Fruit fly (Drosophila melanogaster) whole organism, embryonic: ENCODE data around the gene tra.
A peak's percentile ranks its signal among the peaks of the same experiment; 100 is the strongest.

Source experiments
- Antp ChIP-seq: fragments of 200-800 bp; sonication (Bioruptor generic); optimal IDR thresholded peaks from 3 replicates; lab custom pipeline; 2016; ENCODE audit warnings: missing biosample characterization, missing genetic modification characterization
- CG10321 ChIP-seq: fragments of 200-800 bp; sonication (Bioruptor generic); IDR thresholded peaks from 2 replicates; pipeline ENCODE4 v1.3.6; 2022; ENCODE audit warnings: missing biosample characterization, missing genetic modification characterization
- CG11695 ChIP-seq: fragments of 200-800 bp; sonication (Bioruptor generic); IDR thresholded peaks from 3 replicates; pipeline ENCODE4 v1.3.6; 2022; ENCODE audit warnings: missing biosample characterization, missing genetic modification characterization
- CG14014 ChIP-seq: fragments of 200-800 bp; sonication (Bioruptor generic); IDR thresholded peaks from 2 replicates; pipeline ENCODE4 v1.3.6; 2022; ENCODE audit warnings: missing biosample characterization, missing genetic modification characterization
- CG15073 ChIP-seq: fragments of 200-800 bp; sonication (Bioruptor generic); optimal IDR thresholded peaks from 2 replicates; lab custom pipeline; 2016; ENCODE audit warnings: missing biosample characterization, missing genetic modification characterization
- CG15696 ChIP-seq: fragments of 200-800 bp; sonication (Bioruptor generic); optimal IDR thresholded peaks from 2 replicates; lab custom pipeline; 2019; ENCODE audit warnings: missing biosample characterization, mild to moderate bottlenecking, missing genetic modification characterization, moderate library complexity
- CG1832 ChIP-seq: fragments of 200-800 bp; sonication (Bioruptor generic); optimal IDR thresholded peaks from 2 replicates; lab custom pipeline; 2017; ENCODE audit warnings: missing biosample characterization, mild to moderate bottlenecking, missing genetic modification characterization, inconsistent platforms
- CG18476 ChIP-seq: fragments of 200-800 bp; sonication (Bioruptor generic); optimal IDR thresholded peaks from 2 replicates; lab custom pipeline; 2016; ENCODE audit warnings: missing biosample characterization, mild to moderate bottlenecking, missing genetic modification characterization
- CG18619 ChIP-seq: fragments of 200-800 bp; sonication (Bioruptor generic); optimal IDR thresholded peaks from 3 replicates; lab custom pipeline; 2017; ENCODE audit warnings: missing biosample characterization, mild to moderate bottlenecking, missing genetic modification characterization
- CG2202 ChIP-seq: fragments of 200-800 bp; sonication (Bioruptor generic); optimal IDR thresholded peaks from 2 replicates; lab custom pipeline; 2018; ENCODE audit warnings: missing biosample characterization, mild to moderate bottlenecking, missing genetic modification characterization
- CG30431 ChIP-seq: fragments of 200-800 bp; sonication (Bioruptor generic); optimal IDR thresholded peaks from 2 replicates; lab custom pipeline; 2017; ENCODE audit warnings: missing biosample characterization, missing genetic modification characterization
- CG3163 ChIP-seq: fragments of 200-800 bp; sonication (Bioruptor generic); optimal IDR thresholded peaks from 3 replicates; lab custom pipeline; 2016; ENCODE audit warnings: missing biosample characterization, missing genetic modification characterization
- CG3281 ChIP-seq: fragments of 200-800 bp; sonication (Bioruptor generic); optimal IDR thresholded peaks from 3 replicates; lab custom pipeline; 2017; ENCODE audit warnings: missing biosample characterization, mild to moderate bottlenecking, missing genetic modification characterization
- CG3407 ChIP-seq: fragments of 200-800 bp; sonication (Bioruptor generic); optimal IDR thresholded peaks from 2 replicates; lab custom pipeline; 2018; ENCODE audit warnings: missing biosample characterization, mild to moderate bottlenecking, missing genetic modification characterization
- CG4360 ChIP-seq: fragments of 200-800 bp; sonication (Bioruptor generic); IDR thresholded peaks from 2 replicates; pipeline ENCODE4 v1.3.6; 2022; ENCODE audit warnings: missing biosample characterization, missing genetic modification characterization
- CG4707 ChIP-seq: fragments of 200-800 bp; sonication (Bioruptor generic); optimal IDR thresholded peaks from 2 replicates; lab custom pipeline; 2018; ENCODE audit warnings: missing biosample characterization, mild to moderate bottlenecking, missing genetic modification characterization, moderate library complexity
- CG4820 ChIP-seq: fragments of 200-800 bp; sonication (Bioruptor generic); optimal IDR thresholded peaks from 3 replicates; lab custom pipeline; 2016; ENCODE audit warnings: missing biosample characterization, missing genetic modification characterization
- CG5180 ChIP-seq: fragments of 200-800 bp; sonication (Bioruptor generic); optimal IDR thresholded peaks from 3 replicates; lab custom pipeline; 2017; ENCODE audit warnings: missing biosample characterization, missing genetic modification characterization, mild to moderate bottlenecking, moderate library complexity, missing genetic modification reagents
- CG6175 ChIP-seq: fragments of 200-800 bp; sonication (Bioruptor generic); IDR thresholded peaks from 3 replicates; pipeline ENCODE4 v1.3.6; 2022; ENCODE audit warnings: missing biosample characterization, missing genetic modification characterization
- CG6272 ChIP-seq: fragments of 200-800 bp; sonication (Bioruptor generic); IDR thresholded peaks from 2 replicates; pipeline ENCODE4 v1.3.6; 2022; ENCODE audit warnings: missing biosample characterization, missing genetic modification characterization
- CG7987 ChIP-seq: fragments of 200-800 bp; sonication (Bioruptor generic); optimal IDR thresholded peaks from 2 replicates; lab custom pipeline; 2018; ENCODE audit warnings: missing biosample characterization, mild to moderate bottlenecking, missing genetic modification characterization, moderate library complexity
- Camta ChIP-seq: fragments of 200-800 bp; sonication (Bioruptor generic); optimal IDR thresholded peaks from 2 replicates; lab custom pipeline; 2016; ENCODE audit warnings: missing biosample characterization, missing genetic modification characterization
- Deaf1 ChIP-seq: fragments of 200-800 bp; optimal IDR thresholded peaks from 3 replicates; lab custom pipeline; 2019; ENCODE audit warnings: missing biosample characterization, mild to moderate bottlenecking, missing genetic modification characterization, moderate library complexity
- Dfd ChIP-seq, 2 experiments: fragments of >200 bp; optimal IDR thresholded peaks; 2 replicates each; lab custom pipeline; 2017; ENCODE audit warnings: missing biosample characterization in 2 of 2, missing genetic modification characterization in 2 of 2
- Dref ChIP-seq: fragments of 200-800 bp; sonication (Bioruptor generic); IDR thresholded peaks from 2 replicates; pipeline ENCODE4 v1.3.6; 2022; ENCODE audit warnings: missing biosample characterization, missing genetic modification characterization
- E2f1 ChIP-seq: fragments of 200-800 bp; sonication (Bioruptor generic); IDR thresholded peaks from 2 replicates; pipeline ENCODE4 v1.3.6; 2022; ENCODE audit warnings: missing biosample characterization, missing genetic modification characterization
- Fer1 ChIP-seq: fragments of 200-800 bp; sonication (Bioruptor generic); optimal IDR thresholded peaks from 2 replicates; lab custom pipeline; 2017; ENCODE audit warnings: missing biosample characterization, mild to moderate bottlenecking, missing genetic modification characterization
- GATAe ChIP-seq: fragments of 200-800 bp; sonication (Bioruptor generic); conservative IDR thresholded peaks from 2 replicates; pipeline ENCODE4 v1.3.6; 2022; ENCODE audit warnings: missing biosample characterization, missing genetic modification characterization
- H2.0 ChIP-seq: fragments of 200-800 bp; sonication (Bioruptor generic); IDR thresholded peaks from 2 replicates; pipeline ENCODE4 v1.3.6; 2022; ENCODE audit warnings: missing biosample characterization, missing genetic modification characterization
- HHEX ChIP-seq: fragments of 200-800 bp; sonication (Bioruptor generic); optimal IDR thresholded peaks from 3 replicates; lab custom pipeline; 2017; ENCODE audit warnings: missing biosample characterization, mild to moderate bottlenecking, missing genetic modification characterization, missing genetic modification reagents
- MESR4 ChIP-seq: fragments of 200-800 bp; sonication (Bioruptor generic); optimal IDR thresholded peaks from 2 replicates; lab custom pipeline; 2018; ENCODE audit warnings: missing biosample characterization, mild to moderate bottlenecking, missing genetic modification characterization, moderate library complexity
- Med ChIP-seq: fragments of 200-800 bp; sonication (Bioruptor generic); peaks from one replicate; lab custom pipeline; 2016; ENCODE audit warnings: missing biosample characterization, missing genetic modification characterization, mild to moderate bottlenecking, inconsistent platforms, moderate library complexity
- NFAT ChIP-seq: fragments of 200-800 bp; sonication (Bioruptor generic); IDR thresholded peaks from 2 replicates; pipeline ENCODE4 v1.3.6; 2022; ENCODE audit warnings: missing biosample characterization, missing genetic modification characterization
- Neu2 ChIP-seq: fragments of 200-800 bp; sonication (Bioruptor generic); optimal IDR thresholded peaks from 3 replicates; lab custom pipeline; 2016; ENCODE audit warnings: missing biosample characterization, missing genetic modification characterization, borderline replicate concordance
- ab ChIP-seq: fragments of 200-800 bp; sonication (Bioruptor generic); optimal IDR thresholded peaks from 2 replicates; lab custom pipeline; 2016; ENCODE audit warnings: missing biosample characterization, missing genetic modification characterization
- bigmax ChIP-seq: fragments of 200-800 bp; sonication (Bioruptor generic); optimal IDR thresholded peaks from 2 replicates; lab custom pipeline; 2018; ENCODE audit warnings: missing biosample characterization, mild to moderate bottlenecking, missing genetic modification characterization
- bowl ChIP-seq: fragments of 200-800 bp; sonication (Bioruptor generic); IDR thresholded peaks from 2 replicates; pipeline ENCODE4 v1.3.6; 2022; ENCODE audit warnings: missing biosample characterization, missing genetic modification characterization
- btn ChIP-seq: fragments of 200-800 bp; sonication (Bioruptor generic); optimal IDR thresholded peaks from 2 replicates; lab custom pipeline; 2016; ENCODE audit warnings: missing biosample characterization, missing genetic modification characterization
- cg ChIP-seq: fragments of 200-800 bp; sonication (Bioruptor generic); optimal IDR thresholded peaks from 3 replicates; lab custom pipeline; 2019; ENCODE audit warnings: missing biosample characterization, mild to moderate bottlenecking, missing genetic modification characterization, moderate library complexity
- chn ChIP-seq: fragments of 200-800 bp; sonication (Bioruptor generic); optimal IDR thresholded peaks from 2 replicates; lab custom pipeline; 2016; ENCODE audit warnings: missing biosample characterization, missing genetic modification characterization
- croc ChIP-seq: fragments of 200-800 bp; sonication (Bioruptor generic); conservative IDR thresholded peaks from 3 replicates; pipeline ENCODE4 v1.3.6; 2022; ENCODE audit warnings: missing biosample characterization, missing genetic modification characterization
- ftz-f1 ChIP-seq: fragments of 200-800 bp; sonication (Bioruptor generic); optimal IDR thresholded peaks from 2 replicates; lab custom pipeline; 2016; ENCODE audit warnings: missing biosample characterization, missing genetic modification characterization
- hbn ChIP-seq: fragments of 200-800 bp; sonication (Bioruptor generic); IDR thresholded peaks from 2 replicates; pipeline ENCODE4 v1.3.6; 2022; ENCODE audit warnings: missing biosample characterization, missing genetic modification characterization; ENCODE audit not compliant: partially characterized antibody
- kay ChIP-seq: fragments of 200-800 bp; sonication (Bioruptor generic); optimal IDR thresholded peaks from 2 replicates; lab custom pipeline; 2016; ENCODE audit warnings: missing biosample characterization, missing genetic modification characterization
- knrl ChIP-seq: fragments of 200-800 bp; sonication (Bioruptor generic); IDR thresholded peaks from 3 replicates; pipeline ENCODE4 v1.3.6; 2022; ENCODE audit warnings: missing biosample characterization, missing genetic modification characterization; ENCODE audit not compliant: partially characterized antibody
- nerfin-1 ChIP-seq: fragments of 200-800 bp; sonication (Bioruptor generic); optimal IDR thresholded peaks from 3 replicates; lab custom pipeline; 2019; ENCODE audit warnings: missing biosample characterization, mild to moderate bottlenecking, missing genetic modification characterization, moderate library complexity
- org-1 ChIP-seq: fragments of 200-800 bp; sonication (Bioruptor generic); optimal IDR thresholded peaks from 2 replicates; lab custom pipeline; 2017; ENCODE audit warnings: missing biosample characterization, missing genetic modification characterization
- pfk ChIP-seq: fragments of 200-800 bp; sonication (Bioruptor generic); optimal IDR thresholded peaks from 2 replicates; lab custom pipeline; 2018; ENCODE audit warnings: missing biosample characterization, mild to moderate bottlenecking, missing genetic modification characterization, moderate library complexity
- slbo ChIP-seq: fragments of 200-800 bp; sonication (Bioruptor generic); IDR thresholded peaks from 2 replicates; pipeline ENCODE4 v1.3.6; 2022; ENCODE audit warnings: missing biosample characterization, missing genetic modification characterization
- unc-4 ChIP-seq: fragments of 200-800 bp; sonication (Bioruptor generic); IDR thresholded peaks from 2 replicates; pipeline ENCODE4 v1.3.6; 2022; ENCODE audit warnings: missing biosample characterization, missing genetic modification characterization; ENCODE audit not compliant: partially characterized antibody

tra gene

dm6 chr3L:16587994-16588622, 2.7 kb downstream of the tra start (continued):
- TF ChIP-seq org-1 (GFP tag; lab: Kevin White, UChicago) (no peak), CG10321 (GFP tag; lab: Robert Waterston, UW) (no peak), btn (GFP tag; lab: Kevin White, UChicago) (peak; percentile 5), ab (no peak), Dref (peak; percentile 52), hbn (GFP tag; lab: Robert Waterston, UW) (peak; percentile 95), unc-4 (GFP tag; lab: Robert Waterston, UW) (peak; percentile 95), CG3163 (GFP tag; lab: Kevin White, UChicago) (peak; percentile 13), CG3281 (GFP tag; lab: Kevin White, UChicago) (peak; percentile 34), Deaf1 (tag; lab: Kevin White, UChicago) (no peak), Antp (GFP tag; lab: Kevin White, UChicago) (peak; percentile 44), bigmax (GFP tag; lab: Kevin White, UChicago) (no peak), CG1832 (GFP tag; lab: Kevin White, UChicago) (no peak), CG18619 (peak; percentile 32), CG11695 (GFP tag; lab: Robert Waterston, UW) (peak; percentile 64; the same call in 2 of the 3 replicates), ftz-f1 (GFP tag; lab: Kevin White, UChicago) (peak; percentile 64), CG14014 (GFP tag; lab: Robert Waterston, UW) (peak; percentile 65; the same call in 1 of the 2 replicates), CG2202 (tag; lab: Kevin White, UChicago) (no peak), NFAT (GFP tag; lab: Robert Waterston, UW) (peak; percentile 75), pfk (GFP tag; lab: Kevin White, UChicago) (no peak), CG4360 (GFP tag; lab: Robert Waterston, UW) (peak; percentile 36; the same call in 1 of the 2 replicates), Dfd (GFP tag; optimal IDR thresholded peaks at IDR 0.05; lab: Kevin White, UChicago) (no peak), cg (GFP tag; lab: Kevin White, UChicago) (peak; percentile 89), E2f1 (GFP tag; lab: Robert Waterston, UW) (peak; percentile 62), CG3407 (GFP tag; lab: Kevin White, UChicago) (no peak), kay (peak; percentile 47), MESR4 (no peak), CG6175 (GFP tag; lab: Robert Waterston, UW) (no peak), H2.0 (GFP tag; lab: Robert Waterston, UW) (peak; percentile 52), Med (GFP tag; lab: Kevin White, UChicago) (peak; percentile 95), GATAe (GFP tag; lab: Robert Waterston, UW) (no peak), CG30431 (GFP tag; lab: Kevin White, UChicago) (no peak), knrl (peak; percentile 96), croc (GFP tag; lab: Robert Waterston, UW) (no peak), Fer1 (GFP tag; lab: Kevin White, UChicago) (peak; percentile 3), CG5180 (GFP tag; lab: Kevin White, UChicago) (no peak), bowl (no peak), nerfin-1 (peak; percentile 45), CG15696 (tag; lab: Kevin White, UChicago) (peak; percentile 13), CG6272 (GFP tag; lab: Robert Waterston, UW) (peak; percentile 54), CG4820 (peak; percentile 26), slbo (GFP tag; lab: Robert Waterston, UW) (peak; percentile 81), chn (GFP tag; lab: Kevin White, UChicago) (peak; percentile 73), HHEX (GFP tag; lab: Kevin White, UChicago) (peak; percentile 36), CG15073 (GFP tag; lab: Kevin White, UChicago) (no peak), Camta (peak; percentile 59), CG7987 (no peak), CG18476 (GFP tag; lab: Kevin White, UChicago) (peak; percentile 53), CG4707 (GFP tag; lab: Kevin White, UChicago) (no peak), Neu2 (GFP tag; lab: Kevin White, UChicago) (peak; percentile 42)
